Fruit fly (Drosophila melanogaster): ENCODE data around the gene TyrRII.

- TF ChIP-seq usp (GFP tag; optimal IDR thresholded peaks at IDR 0.05): no peak
- no peak for TF ChIP-seq EcR (GFP tag; optimal IDR thresholded peaks at IDR 0.05)
Measured at dm6 chr3R:17781371-17781770, 45.0 kb downstream of the TyrRII start.

All from whole organism.